Worm (Caenorhabditis elegans) whole organism, mixed stage, embryonic: Measurements from ENCODE around the gene nck-1.

ENCODE experiments used
- ces-1 ChIP-seq: fragments of 150-350 bp; optimal IDR thresholded peaks from 2 replicates; lab custom pipeline; 2014; ENCODE audit warnings: missing biosample characterization, missing genetic modification reagents, missing genetic modification characterization
- elt-1 ChIP-seq: sonication (generic microtip); optimal IDR thresholded peaks from 2 replicates; lab custom pipeline; 2017; ENCODE audit warnings: missing genetic modification characterization, mild to moderate bottlenecking, missing compliant biosample characterization, antibody characterized with exemption, moderate library complexity, borderline replicate concordance; ENCODE audit not compliant: insufficient read depth
- elt-3 ChIP-seq: fragments of 150-350 bp; optimal IDR thresholded peaks from 2 replicates; lab custom pipeline; 2014; ENCODE audit warnings: missing biosample characterization, missing genetic modification characterization
- lin-32 ChIP-seq: fragments of 200-800 bp; sonication (Bioruptor generic); optimal IDR thresholded peaks from 2 replicates; lab custom pipeline; 2018; ENCODE audit warnings: mild to moderate bottlenecking, missing genetic modification characterization, missing compliant biosample characterization
- lsy-2 ChIP-seq: fragments of 150-350 bp; optimal IDR thresholded peaks from 2 replicates; lab custom pipeline; 2014; ENCODE audit warnings: missing biosample characterization, missing genetic modification characterization
- nhr-237 ChIP-seq: fragments of 150-350 bp; optimal IDR thresholded peaks from 2 replicates; lab custom pipeline; 2014; ENCODE audit warnings: missing biosample characterization, missing genetic modification characterization
- pha-4 ChIP-seq: fragments of 150-350 bp; optimal IDR thresholded peaks from 2 replicates; lab custom pipeline; 2018; ENCODE audit warnings: missing biosample characterization, missing genetic modification reagents, missing genetic modification characterization
- unc-62 ChIP-seq: fragments of 150-350 bp; optimal IDR thresholded peaks from 2 replicates; lab custom pipeline; 2014; ENCODE audit warnings: missing biosample characterization, missing genetic modification reagents, missing genetic modification characterization
- ztf-11 ChIP-seq: fragments of 150-350 bp; optimal IDR thresholded peaks from 2 replicates; lab custom pipeline; 2014; ENCODE audit warnings: missing biosample characterization, missing genetic modification characterization

DNA sequence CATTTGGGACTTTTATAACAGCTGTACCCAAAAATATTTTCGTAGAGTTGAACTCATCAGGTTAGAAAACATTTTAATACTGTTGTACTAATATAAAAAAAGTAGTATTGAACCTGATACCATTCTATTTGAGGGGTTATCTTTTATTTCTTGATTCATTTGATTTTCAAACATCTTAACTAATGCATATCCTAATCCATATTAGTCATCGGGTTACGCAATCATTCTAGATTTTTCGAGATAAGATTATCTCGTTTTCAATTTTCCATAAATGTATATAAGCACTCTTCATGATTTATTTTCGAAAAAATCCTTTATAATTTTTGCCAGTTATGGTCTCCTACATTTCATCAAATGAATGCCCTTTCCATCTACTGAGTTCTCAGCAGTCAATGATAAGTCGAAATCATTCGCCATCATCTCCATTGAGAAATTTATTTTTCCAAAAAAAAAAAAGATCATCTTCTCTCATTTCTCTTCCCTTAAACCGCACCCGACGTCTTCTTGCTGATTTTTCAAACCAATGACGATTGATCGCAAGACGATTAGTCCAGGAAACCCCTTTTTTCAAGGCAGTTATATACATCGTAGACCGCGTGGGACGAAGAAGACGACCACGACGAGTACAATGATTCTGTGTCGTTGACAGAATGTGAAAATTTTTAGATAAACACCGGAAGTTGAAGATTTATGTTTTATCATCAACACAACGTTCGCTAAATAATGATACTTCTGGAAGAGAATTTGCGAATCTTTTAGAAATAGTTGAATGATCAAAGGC lies 14.6 kb downstream of the nck-1 start:
- TF ChIP-seq ces-1 (no peak), lin-32 (GFP tag; lab: Kevin White, UChicago) (no peak), elt-3 (no peak), elt-1 (tag; lab: Kevin White, UChicago) (peak; percentile 23), pha-4 (tag; lab: Kevin White, UChicago) (no peak), ztf-11 (tag; lab: Kevin White, UChicago) (no peak), nhr-237 (tag; lab: Kevin White, UChicago) (no peak), unc-62 (GFP tag; lab: Kevin White, UChicago) (no peak), lsy-2 (tag; lab: Kevin White, UChicago) (no peak)
